Fruit fly (Drosophila melanogaster): ENCODE measurements around the gene Mt2.

- TF ChIP-seq Fer1 (GFP tag; optimal IDR thresholded peaks at IDR 0.05) = no peak
- no peak for TF ChIP-seq CG8478 (optimal IDR thresholded peaks at IDR 0.05)
- TF ChIP-seq Mes4 (GFP tag; optimal IDR thresholded peaks at IDR 0.05) = no peak
- TF ChIP-seq D19B (GFP tag; optimal IDR thresholded peaks at IDR 0.05) = no peak
- TF ChIP-seq CG2875 (GFP tag; optimal IDR thresholded peaks at IDR 0.05) = no peak
- TF ChIP-seq CG3847 (GFP tag; IDR thresholded peaks at IDR 0.05) = no peak
- no peak for TF ChIP-seq ham (GFP tag; IDR thresholded peaks at IDR 0.05)
- no peak for TF ChIP-seq psq (GFP tag; optimal IDR thresholded peaks at IDR 0.05)
- no peak for TF ChIP-seq Ptx1 (GFP tag; IDR thresholded peaks at IDR 0.05)
- no peak for TF ChIP-seq C15 (GFP tag; IDR thresholded peaks at IDR 0.05)
- TF ChIP-seq Vsx1 (GFP tag; optimal IDR thresholded peaks at IDR 0.05) = no peak
- TF ChIP-seq BtbVII (GFP tag; optimal IDR thresholded peaks at IDR 0.05) = no peak
- no peak for TF ChIP-seq fd96Cb (tag; optimal IDR thresholded peaks at IDR 0.05)
These were observed 3.6 kb upstream of the Mt2 start for dm6 chr2L:12092719-12093118.
